Fruit fly (Drosophila melanogaster) whole organism, embryonic: ENCODE results near the gene CG13896.
A peak's percentile ranks its signal among the peaks of the same experiment; 100 is the strongest.

Experiments used
- Aef1 ChIP-seq: fragments of 200-800 bp; sonication (Bioruptor generic); IDR thresholded peaks from 3 replicates; pipeline ENCODE4 v1.3.6; 2022; ENCODE audit warnings: missing biosample characterization, missing genetic modification characterization
- Asciz ChIP-seq: fragments of 200-800 bp; sonication (Bioruptor generic); optimal IDR thresholded peaks from 2 replicates; lab custom pipeline; 2017; ENCODE audit warnings: missing biosample characterization, mild to moderate bottlenecking, missing genetic modification characterization, missing genetic modification reagents
- Awh ChIP-seq: fragments of 200-800 bp; sonication (Bioruptor generic); IDR thresholded peaks from 2 replicates; pipeline ENCODE4, ENCODE4 v1.3.6; 2022; ENCODE audit warnings: missing biosample characterization, missing genetic modification characterization
- CG11504 ChIP-seq: fragments of 200-800 bp; sonication (Bioruptor generic); optimal IDR thresholded peaks from 3 replicates; lab custom pipeline; 2019; ENCODE audit warnings: missing biosample characterization, mild to moderate bottlenecking, missing genetic modification characterization, moderate library complexity
- CG12236 ChIP-seq: fragments of 200-800 bp; sonication (Bioruptor generic); optimal IDR thresholded peaks from 2 replicates; lab custom pipeline; 2016; ENCODE audit warnings: missing biosample characterization, missing genetic modification characterization
- CG13287 ChIP-seq: fragments of 200-800 bp; sonication (Bioruptor generic); IDR thresholded peaks from 2 replicates; pipeline ENCODE4 v1.3.6; 2022; ENCODE audit warnings: missing biosample characterization, missing genetic modification characterization; ENCODE audit not compliant: partially characterized antibody
- CG13424 ChIP-seq: fragments of 200-800 bp; sonication (Bioruptor generic); optimal IDR thresholded peaks from 2 replicates; lab custom pipeline; 2019; ENCODE audit warnings: missing biosample characterization, mild to moderate bottlenecking, missing genetic modification characterization, moderate library complexity
- CG14014 ChIP-seq: fragments of 200-800 bp; sonication (Bioruptor generic); IDR thresholded peaks from 2 replicates; pipeline ENCODE4 v1.3.6; 2022; ENCODE audit warnings: missing biosample characterization, missing genetic modification characterization
- CG14710 ChIP-seq: fragments of 200-800 bp; sonication (Bioruptor generic); optimal IDR thresholded peaks from 3 replicates; lab custom pipeline; 2019; ENCODE audit warnings: missing biosample characterization, mild to moderate bottlenecking, missing genetic modification characterization, moderate library complexity
- CG14860 ChIP-seq: fragments of 200-800 bp; sonication (Bioruptor generic); IDR thresholded peaks from 3 replicates; pipeline ENCODE4 v1.3.6; 2022; ENCODE audit warnings: missing biosample characterization, missing genetic modification characterization; ENCODE audit not compliant: partially characterized antibody
- CG16815 ChIP-seq: fragments of 200-800 bp; sonication (Bioruptor generic); optimal IDR thresholded peaks from 3 replicates; lab custom pipeline; 2017; ENCODE audit warnings: missing biosample characterization, mild to moderate bottlenecking, missing genetic modification characterization
- CG17328 ChIP-seq: fragments of 200-800 bp; sonication (Bioruptor generic); IDR thresholded peaks from 2 replicates; pipeline ENCODE4 v1.3.6; 2022; ENCODE audit warnings: missing biosample characterization, missing genetic modification characterization
- CG18262 ChIP-seq: fragments of 200-800 bp; optimal IDR thresholded peaks from 3 replicates; lab custom pipeline; 2019; ENCODE audit warnings: missing biosample characterization, mild to moderate bottlenecking, missing genetic modification characterization, moderate library complexity
- CG32772 ChIP-seq: fragments of 200-800 bp; sonication (Bioruptor generic); IDR thresholded peaks from 2 replicates; pipeline ENCODE4 v1.3.6; 2022; ENCODE audit warnings: missing biosample characterization, missing genetic modification characterization
- CG3838 ChIP-seq: fragments of 200-800 bp; sonication (Bioruptor generic); optimal IDR thresholded peaks from 3 replicates; lab custom pipeline; 2016; ENCODE audit warnings: missing biosample characterization, missing genetic modification characterization
- CG3995 ChIP-seq: fragments of 200-800 bp; sonication (Bioruptor generic); optimal IDR thresholded peaks from 3 replicates; lab custom pipeline; 2016; ENCODE audit warnings: missing biosample characterization, missing genetic modification characterization
- CG43689 ChIP-seq: fragments of 200-800 bp; sonication (Bioruptor generic); IDR thresholded peaks from 2 replicates; pipeline ENCODE4 v1.3.6; 2022; ENCODE audit warnings: missing biosample characterization, missing genetic modification characterization
- CG6689 ChIP-seq: fragments of 200-800 bp; sonication (Bioruptor generic); IDR thresholded peaks from 2 replicates; pipeline ENCODE4 v1.3.6; 2022; ENCODE audit warnings: missing biosample characterization, missing genetic modification characterization
- CG7839 ChIP-seq: fragments of 200-800 bp; sonication (Bioruptor generic); optimal IDR thresholded peaks from 3 replicates; lab custom pipeline; 2018; ENCODE audit warnings: missing biosample characterization, mild to moderate bottlenecking, missing genetic modification characterization, moderate library complexity
- CG9817 ChIP-seq: fragments of 200-800 bp; sonication (Bioruptor generic); optimal IDR thresholded peaks from 2 replicates; lab custom pipeline; 2018; ENCODE audit warnings: missing biosample characterization, mild to moderate bottlenecking, missing genetic modification characterization, moderate library complexity
- CoRest ChIP-seq: fragments of 200-800 bp; sonication (Bioruptor generic); optimal IDR thresholded peaks from 3 replicates; lab custom pipeline; 2018; ENCODE audit warnings: missing biosample characterization, mild to moderate bottlenecking, missing genetic modification characterization, moderate library complexity
- D19B ChIP-seq: fragments of 200-800 bp; sonication (Bioruptor generic); optimal IDR thresholded peaks from 2 replicates; lab custom pipeline; 2017; ENCODE audit warnings: missing biosample characterization, mild to moderate bottlenecking, missing genetic modification characterization
- Gug ChIP-seq: fragments of 200-800 bp; sonication (Bioruptor generic); IDR thresholded peaks from 4 replicates; pipeline ENCODE4 v1.3.6; 2022; ENCODE audit warnings: missing biosample characterization, missing genetic modification characterization
- HHEX ChIP-seq: fragments of 200-800 bp; sonication (Bioruptor generic); optimal IDR thresholded peaks from 3 replicates; lab custom pipeline; 2017; ENCODE audit warnings: missing biosample characterization, mild to moderate bottlenecking, missing genetic modification characterization, missing genetic modification reagents
- HLH3B ChIP-seq: fragments of 200-800 bp; sonication (Bioruptor generic); IDR thresholded peaks from 2 replicates; pipeline ENCODE4 v1.3.6; 2022; ENCODE audit warnings: missing biosample characterization, missing genetic modification characterization
- HmgZ ChIP-seq: fragments of 200-800 bp; sonication (Bioruptor generic); optimal IDR thresholded peaks from 2 replicates; lab custom pipeline; 2018; ENCODE audit warnings: missing biosample characterization, mild to moderate bottlenecking, missing genetic modification characterization
- Jarid2 ChIP-seq: fragments of 200-800 bp; sonication (Bioruptor generic); optimal IDR thresholded peaks from 3 replicates; lab custom pipeline; 2017; ENCODE audit warnings: mild to moderate bottlenecking, missing biosample characterization, missing genetic modification reagents, missing genetic modification characterization
- Mrtf ChIP-seq: fragments of 200-800 bp; sonication (Bioruptor generic); IDR thresholded peaks from 3 replicates; pipeline ENCODE4 v1.3.6; 2022; ENCODE audit warnings: missing biosample characterization, missing genetic modification characterization
- Nf-YA ChIP-seq: fragments of 200-800 bp; sonication (Bioruptor generic); IDR thresholded peaks from 2 replicates; pipeline ENCODE4 v1.3.6; 2022; ENCODE audit warnings: missing biosample characterization, missing genetic modification characterization
- Pdp1 ChIP-seq, 2 experiments: fragments of 200-800 bp; sonication (Bioruptor generic); optimal IDR thresholded peaks; 3 replicates each; lab custom pipeline; 2016; ENCODE audit warnings: missing biosample characterization in 2 of 2, missing genetic modification characterization in 2 of 2, mild to moderate bottlenecking in 1 of 2, moderate library complexity in 1 of 2
- Rfx ChIP-seq: fragments of 200-800 bp; sonication (Bioruptor generic); IDR thresholded peaks from 2 replicates; pipeline ENCODE4 v1.3.6; 2022; ENCODE audit warnings: missing biosample characterization, missing genetic modification characterization
- Rx ChIP-seq: fragments of 200-800 bp; sonication (Bioruptor generic); IDR thresholded peaks from 2 replicates; pipeline ENCODE4 v1.3.6; 2022; ENCODE audit warnings: missing biosample characterization, missing genetic modification characterization
- Spps ChIP-seq: fragments of 200-800 bp; sonication (Bioruptor generic); optimal IDR thresholded peaks from 2 replicates; lab custom pipeline; 2018; ENCODE audit warnings: missing biosample characterization, mild to moderate bottlenecking, missing genetic modification characterization
- az2 ChIP-seq: fragments of 200-800 bp; sonication (Bioruptor generic); optimal IDR thresholded peaks from 3 replicates; lab custom pipeline; 2016; ENCODE audit warnings: missing biosample characterization, missing genetic modification characterization
- dati ChIP-seq: fragments of 200-800 bp; sonication (Bioruptor generic); IDR thresholded peaks from 2 replicates; pipeline ENCODE4 v1.3.6; 2022; ENCODE audit warnings: missing biosample characterization, missing genetic modification characterization
- dysf ChIP-seq: fragments of 200-800 bp; sonication (Bioruptor generic); IDR thresholded peaks from 3 replicates; pipeline ENCODE4 v1.3.6; 2022; ENCODE audit warnings: missing biosample characterization, missing genetic modification characterization
- gfzf ChIP-seq: fragments of 200-800 bp; sonication (Bioruptor generic); optimal IDR thresholded peaks from 2 replicates; lab custom pipeline; 2016; ENCODE audit warnings: missing biosample characterization, mild to moderate bottlenecking, missing genetic modification characterization, moderate library complexity
- h ChIP-seq: fragments of >200 bp; optimal IDR thresholded peaks from 2 replicates; lab custom pipeline; 2017
- lola ChIP-seq, 3 experiments: fragments of >200 bp in 2 of 3; fragments of 200-800 bp in 1 of 3; sonication (Bioruptor generic) in 1 of 3; optimal IDR thresholded peaks; 2 replicates each; lab custom pipeline; 2017 to 2019; ENCODE audit warnings: missing biosample characterization in 3 of 3, missing genetic modification characterization in 3 of 3, mild to moderate bottlenecking in 1 of 3, moderate library complexity in 1 of 3
- pb ChIP-seq: fragments of 200-800 bp; sonication (Bioruptor generic); optimal IDR thresholded peaks from 3 replicates; lab custom pipeline; 2016; ENCODE audit warnings: missing biosample characterization, missing genetic modification characterization
- pho ChIP-seq: fragments of 200-800 bp; sonication (Bioruptor generic); optimal IDR thresholded peaks from 2 replicates; lab custom pipeline; 2016; ENCODE audit warnings: missing biosample characterization, missing genetic modification characterization
- phol ChIP-seq: fragments of 200-800 bp; sonication (Bioruptor generic); optimal IDR thresholded peaks from 3 replicates; lab custom pipeline; 2018; ENCODE audit warnings: missing biosample characterization, mild to moderate bottlenecking, missing genetic modification characterization, moderate library complexity
- sens-2 ChIP-seq: fragments of 200-800 bp; sonication (Bioruptor generic); IDR thresholded peaks from 2 replicates; pipeline ENCODE4 v1.3.6; 2022; ENCODE audit warnings: missing biosample characterization, missing genetic modification characterization
- shn ChIP-seq: fragments of 200-800 bp; sonication (Bioruptor generic); optimal IDR thresholded peaks from 3 replicates; lab custom pipeline; 2016; ENCODE audit warnings: missing biosample characterization, missing genetic modification characterization
- sima ChIP-seq: fragments of 200-800 bp; sonication (Bioruptor generic); optimal IDR thresholded peaks from 2 replicates; lab custom pipeline; 2016; ENCODE audit warnings: missing biosample characterization, missing genetic modification characterization
- slbo ChIP-seq: fragments of 200-800 bp; sonication (Bioruptor generic); IDR thresholded peaks from 2 replicates; pipeline ENCODE4 v1.3.6; 2022; ENCODE audit warnings: missing biosample characterization, missing genetic modification characterization
- so ChIP-seq: fragments of 200-800 bp; sonication (Bioruptor generic); IDR thresholded peaks from 3 replicates; pipeline ENCODE4 v1.3.6; 2022; ENCODE audit warnings: missing biosample characterization, missing genetic modification characterization
- sqz ChIP-seq: fragments of 200-800 bp; sonication (Bioruptor generic); optimal IDR thresholded peaks from 3 replicates; lab custom pipeline; 2018; ENCODE audit warnings: missing biosample characterization, mild to moderate bottlenecking, missing genetic modification characterization
- tgo ChIP-seq: fragments of 200-800 bp; sonication (Bioruptor generic); IDR thresholded peaks from 3 replicates; pipeline ENCODE4 v1.3.6; 2022; ENCODE audit warnings: missing biosample characterization, missing genetic modification characterization
- ttk ChIP-seq: fragments of 200-800 bp; sonication (Bioruptor generic); IDR thresholded peaks from 2 replicates; pipeline ENCODE4 v2.1.2; 2022; ENCODE audit warnings: missing biosample characterization, missing genetic modification characterization
- zfh1 ChIP-seq: fragments of 200-800 bp; sonication (Bioruptor generic); IDR thresholded peaks from 3 replicates; pipeline ENCODE4 v1.3.6; 2022; ENCODE audit warnings: missing biosample characterization, missing genetic modification characterization

Gene CG13896

DNA sequence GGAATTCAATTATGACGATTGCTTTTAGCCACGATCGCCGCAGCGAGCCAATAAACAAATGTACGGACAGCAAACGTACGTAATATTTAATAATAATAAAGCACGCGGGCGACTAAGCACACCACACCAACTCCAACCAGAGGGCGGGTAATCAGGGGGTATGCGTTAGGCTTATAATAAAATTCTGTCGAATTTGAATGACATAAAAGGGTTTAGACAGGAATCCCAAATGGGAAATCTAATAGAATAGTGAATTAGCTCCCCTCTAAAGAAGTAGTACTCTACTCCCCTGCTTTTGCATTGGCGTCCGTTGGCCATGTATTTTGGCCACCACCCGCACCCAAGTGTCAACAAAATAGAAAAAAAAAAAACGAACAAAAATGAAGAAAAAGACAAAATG is 10.7 kb upstream of the CG13896 start:
- TF ChIP-seq HLH3B (peak; percentile 52), az2 (GFP tag; lab: Kevin White, UChicago) (no peak), sima (GFP tag; lab: Kevin White, UChicago) (no peak), Rx (GFP tag; lab: Robert Waterston, UW) (peak; percentile 61), ttk (peak; percentile 65), zfh1 (peak; percentile 54; the same call in 1 of the 3 replicates), CG32772 (GFP tag; lab: Robert Waterston, UW) (peak; percentile 56), phol (tag; lab: Kevin White, UChicago) (no peak), h (lab: Kevin White, UChicago) (no peak), CoRest (tag; lab: Kevin White, UChicago) (peak; percentile 8), CG11504 (peak; percentile 39), slbo (peak; percentile 45; the same call in 1 of the 2 replicates), dysf (peak; percentile 62; the same call in 2 of the 3 replicates), CG12236 (no peak), gfzf (GFP tag; lab: Kevin White, UChicago) (no peak), Nf-YA (GFP tag; lab: Robert Waterston, UW) (peak; percentile 28; the same call in 1 of the 2 replicates), tgo (peak; percentile 55), CG7839 (tag; lab: Kevin White, UChicago) (peak; percentile 8), Rfx (GFP tag; lab: Robert Waterston, UW) (peak; percentile 59), CG18262 (tag; lab: Kevin White, UChicago) (no peak), CG17328 (GFP tag; lab: Robert Waterston, UW) (peak; percentile 43; the same call in 1 of the 2 replicates), sens-2 (GFP tag; lab: Robert Waterston, UW) (0 out of 2 replicates have a peak, but pooled peaks have one; percentile 13), Gug (GFP tag; lab: Robert Waterston, UW) (peak; percentile 54; the same call in 3 of the 4 replicates), CG3995 (GFP tag; lab: Kevin White, UChicago) (no peak), dati (GFP tag; lab: Robert Waterston, UW) (peak; percentile 36; the same call in 1 of the 2 replicates), pho (no peak), CG14860 (GFP tag; lab: Robert Waterston, UW) (no peak), Mrtf (peak; percentile 32; the same call in 1 of the 3 replicates), so (GFP tag; lab: Robert Waterston, UW) (0 out of 3 replicates have a peak, but pooled peaks have one; percentile 24), sqz (GFP tag; lab: Kevin White, UChicago) (peak; percentile 24), Asciz (GFP tag; lab: Kevin White, UChicago) (no peak), Pdp1 (GFP tag; optimal IDR thresholded peaks at IDR 0.05; lab: Kevin White, UChicago) (no peak), CG9817 (tag; lab: Kevin White, UChicago) (peak; percentile 17), shn (no peak), HHEX (GFP tag; lab: Kevin White, UChicago) (no peak), CG13424 (peak; percentile 31), Spps (tag; lab: Kevin White, UChicago) (no peak), HmgZ (tag; lab: Kevin White, UChicago) (no peak), CG43689 (0 out of 2 replicates have a peak, but pooled peaks have one; percentile 20), CG14014 (peak; percentile 61; the same call in 1 of the 2 replicates), pb (GFP tag; lab: Kevin White, UChicago) (no peak), D19B (GFP tag; lab: Kevin White, UChicago) (no peak), CG3838 (GFP tag; lab: Kevin White, UChicago) (no peak), lola (GFP tag; optimal IDR thresholded peaks at IDR 0.05; lab: Kevin White, UChicago) (no peak), Jarid2 (no peak), CG14710 (tag; lab: Kevin White, UChicago) (no peak), Awh (GFP tag; lab: Robert Waterston, UW) (peak; percentile 33; the same call in 1 of the 2 replicates), Aef1 (GFP tag; lab: Robert Waterston, UW) (peak; percentile 50), CG16815 (GFP tag; lab: Kevin White, UChicago) (no peak), CG6689 (GFP tag; lab: Robert Waterston, UW) (0 out of 2 replicates have a peak, but pooled peaks have one; percentile 33), CG13287 (GFP tag; lab: Robert Waterston, UW) (no peak)
